Fruit fly (Drosophila melanogaster) whole organism, embryonic: ENCODE results near the gene ATPsynC.

Experiments
- BEAF-32 ChIP-seq: fragments of 200-800 bp; sonication (Bioruptor generic); optimal IDR thresholded peaks from 3 replicates; lab custom pipeline; 2017; ENCODE audit warnings: missing biosample characterization, missing genetic modification characterization, mild to moderate bottlenecking, moderate library complexity, missing genetic modification reagents
- Bdp1 ChIP-seq: fragments of 200-800 bp; sonication (Bioruptor generic); optimal IDR thresholded peaks from 3 replicates; lab custom pipeline; 2016; ENCODE audit warnings: missing biosample characterization, missing genetic modification characterization
- Bteb2 ChIP-seq: fragments of 200-800 bp; sonication (Bioruptor generic); optimal IDR thresholded peaks from 2 replicates; lab custom pipeline; 2016; ENCODE audit warnings: missing biosample characterization, missing genetic modification characterization
- CG10209 ChIP-seq: fragments of 200-800 bp; sonication (Bioruptor generic); optimal IDR thresholded peaks from 3 replicates; lab custom pipeline; 2017; ENCODE audit warnings: missing biosample characterization, mild to moderate bottlenecking, missing genetic modification characterization, missing genetic modification reagents
- CG10274 ChIP-seq: fragments of 200-800 bp; sonication (Bioruptor generic); optimal IDR thresholded peaks from 3 replicates; lab custom pipeline; 2017; ENCODE audit warnings: missing biosample characterization, mild to moderate bottlenecking, missing genetic modification characterization
- CG10959 ChIP-seq: fragments of 200-800 bp; sonication (Bioruptor generic); IDR thresholded peaks from 2 replicates; pipeline ENCODE4 v1.3.6; 2022; ENCODE audit warnings: missing biosample characterization, missing genetic modification characterization
- CG11695 ChIP-seq: fragments of 200-800 bp; sonication (Bioruptor generic); IDR thresholded peaks from 3 replicates; pipeline ENCODE4 v1.3.6; 2022; ENCODE audit warnings: missing biosample characterization, missing genetic modification characterization
- CG12659 ChIP-seq: fragments of 200-800 bp; sonication (Bioruptor generic); optimal IDR thresholded peaks from 3 replicates; lab custom pipeline; 2017; ENCODE audit warnings: mild to moderate bottlenecking, missing biosample characterization, missing genetic modification reagents, missing genetic modification characterization
- CG13296 ChIP-seq: fragments of 200-800 bp; sonication (Bioruptor generic); optimal IDR thresholded peaks from 3 replicates; lab custom pipeline; 2018; ENCODE audit warnings: missing biosample characterization, mild to moderate bottlenecking, missing genetic modification characterization
- CG17829 ChIP-seq: fragments of 200-800 bp; optimal IDR thresholded peaks from 2 replicates; lab custom pipeline; 2019; ENCODE audit warnings: missing biosample characterization, mild to moderate bottlenecking, missing genetic modification characterization, moderate library complexity
- CG18599 ChIP-seq: fragments of 200-800 bp; sonication (Bioruptor generic); optimal IDR thresholded peaks from 3 replicates; lab custom pipeline; 2017; ENCODE audit warnings: missing biosample characterization, missing genetic modification characterization, mild to moderate bottlenecking, moderate library complexity, missing genetic modification reagents
- CG18619 ChIP-seq: fragments of 200-800 bp; sonication (Bioruptor generic); optimal IDR thresholded peaks from 3 replicates; lab custom pipeline; 2017; ENCODE audit warnings: missing biosample characterization, mild to moderate bottlenecking, missing genetic modification characterization
- CG2875 ChIP-seq: fragments of 200-800 bp; sonication (Bioruptor generic); optimal IDR thresholded peaks from 2 replicates; lab custom pipeline; 2017; ENCODE audit warnings: missing biosample characterization, mild to moderate bottlenecking, missing genetic modification characterization, missing genetic modification reagents
- CG30403 ChIP-seq: fragments of 200-800 bp; sonication (Bioruptor generic); optimal IDR thresholded peaks from 3 replicates; lab custom pipeline; 2016; ENCODE audit warnings: missing biosample characterization, missing genetic modification characterization
- CG30431 ChIP-seq: fragments of 200-800 bp; sonication (Bioruptor generic); optimal IDR thresholded peaks from 2 replicates; lab custom pipeline; 2017; ENCODE audit warnings: missing biosample characterization, missing genetic modification characterization
- CG43689 ChIP-seq: fragments of 200-800 bp; sonication (Bioruptor generic); IDR thresholded peaks from 2 replicates; pipeline ENCODE4 v1.3.6; 2022; ENCODE audit warnings: missing biosample characterization, missing genetic modification characterization
- CG7963 ChIP-seq: fragments of 200-800 bp; sonication (Bioruptor generic); IDR thresholded peaks from 3 replicates; pipeline ENCODE4 v1.3.6; 2022; ENCODE audit warnings: missing biosample characterization, missing genetic modification characterization; ENCODE audit not compliant: partially characterized antibody
- CG9727 ChIP-seq: fragments of 200-800 bp; sonication (Bioruptor generic); optimal IDR thresholded peaks from 3 replicates; lab custom pipeline; 2017; ENCODE audit warnings: missing biosample characterization, mild to moderate bottlenecking, missing genetic modification characterization
- Chrac-16 ChIP-seq: fragments of 200-800 bp; sonication (Bioruptor generic); optimal IDR thresholded peaks from 3 replicates; lab custom pipeline; 2016; ENCODE audit warnings: missing biosample characterization, missing genetic modification characterization
- Deaf1 ChIP-seq: fragments of 200-800 bp; optimal IDR thresholded peaks from 3 replicates; lab custom pipeline; 2019; ENCODE audit warnings: missing biosample characterization, mild to moderate bottlenecking, missing genetic modification characterization, moderate library complexity
- Dek ChIP-seq: fragments of 200-800 bp; sonication (Bioruptor generic); optimal IDR thresholded peaks from 3 replicates; lab custom pipeline; 2019; ENCODE audit warnings: missing biosample characterization, mild to moderate bottlenecking, missing genetic modification characterization, moderate library complexity
- HLHmδ ChIP-seq: fragments of 200-800 bp; sonication (Bioruptor generic); optimal IDR thresholded peaks from 2 replicates; lab custom pipeline; 2018; ENCODE audit warnings: missing biosample characterization, mild to moderate bottlenecking, missing genetic modification characterization, moderate library complexity
- Lhr ChIP-seq: fragments of 200-800 bp; sonication (Bioruptor generic); optimal IDR thresholded peaks from 3 replicates; lab custom pipeline; 2017; ENCODE audit warnings: mild to moderate bottlenecking, missing biosample characterization, missing genetic modification reagents, missing genetic modification characterization
- MBD-R2 ChIP-seq: fragments of 200-800 bp; sonication (Bioruptor generic); IDR thresholded peaks from 2 replicates; pipeline ENCODE4 v1.3.6; 2022; ENCODE audit warnings: missing biosample characterization, missing genetic modification characterization
- Med ChIP-seq: fragments of 200-800 bp; sonication (Bioruptor generic); peaks from one replicate; lab custom pipeline; 2016; ENCODE audit warnings: missing biosample characterization, missing genetic modification characterization, mild to moderate bottlenecking, inconsistent platforms, moderate library complexity
- Mes4 ChIP-seq: fragments of 200-800 bp; sonication (Bioruptor generic); optimal IDR thresholded peaks from 2 replicates; lab custom pipeline; 2016; ENCODE audit warnings: missing biosample characterization, missing genetic modification characterization
- NC2β ChIP-seq: fragments of 200-800 bp; sonication (Bioruptor generic); optimal IDR thresholded peaks from 2 replicates; lab custom pipeline; 2016; ENCODE audit warnings: missing biosample characterization, missing genetic modification characterization
- Ptx1 ChIP-seq: fragments of 200-800 bp; sonication (Bioruptor generic); IDR thresholded peaks from 2 replicates; pipeline ENCODE4 v1.3.6; 2022; ENCODE audit warnings: missing biosample characterization, missing genetic modification characterization
- Scr ChIP-seq: fragments of 200-800 bp; sonication (Bioruptor generic); IDR thresholded peaks from 2 replicates; pipeline ENCODE4 v1.3.6; 2022; ENCODE audit warnings: missing biosample characterization, missing genetic modification characterization; ENCODE audit not compliant: partially characterized antibody
- amos ChIP-seq: fragments of 200-800 bp; sonication (Bioruptor generic); IDR thresholded peaks from 2 replicates; pipeline ENCODE4 v1.3.6; 2022; ENCODE audit warnings: missing biosample characterization, missing genetic modification characterization; ENCODE audit not compliant: partially characterized antibody
- aop ChIP-seq: fragments of 200-800 bp; sonication (Bioruptor generic); IDR thresholded peaks from 2 replicates; pipeline ENCODE4 v1.3.6; 2022; ENCODE audit warnings: missing biosample characterization, missing genetic modification characterization
- ap ChIP-seq: fragments of 200-800 bp; sonication (Bioruptor generic); IDR thresholded peaks from 2 replicates; pipeline ENCODE4 v1.3.6; 2022; ENCODE audit warnings: missing biosample characterization, missing genetic modification characterization
- ash1 ChIP-seq: fragments of 200-800 bp; sonication (Bioruptor generic); optimal IDR thresholded peaks from 2 replicates; lab custom pipeline; 2018; ENCODE audit warnings: missing biosample characterization, mild to moderate bottlenecking, missing genetic modification characterization
- bcd ChIP-seq: fragments of 200-800 bp; sonication (Bioruptor generic); optimal IDR thresholded peaks from 2 replicates; lab custom pipeline; 2017; ENCODE audit warnings: missing biosample characterization, mild to moderate bottlenecking, missing genetic modification characterization
- croc ChIP-seq: fragments of 200-800 bp; sonication (Bioruptor generic); conservative IDR thresholded peaks from 3 replicates; pipeline ENCODE4 v1.3.6; 2022; ENCODE audit warnings: missing biosample characterization, missing genetic modification characterization
- dpn ChIP-seq, 2 experiments: fragments of 200-800 bp; sonication (Bioruptor generic); optimal IDR thresholded peaks; 3 replicates each; lab custom pipeline; 2016; ENCODE audit warnings: missing biosample characterization in 2 of 2, missing genetic modification characterization in 2 of 2
- emc ChIP-seq: fragments of 200-800 bp; sonication (Bioruptor generic); optimal IDR thresholded peaks from 2 replicates; lab custom pipeline; 2016; ENCODE audit warnings: missing biosample characterization, missing genetic modification characterization
- fd64A ChIP-seq: fragments of 200-800 bp; sonication (Bioruptor generic); optimal IDR thresholded peaks from 3 replicates; lab custom pipeline; 2018; ENCODE audit warnings: missing biosample characterization, mild to moderate bottlenecking, missing genetic modification characterization
- fu2 ChIP-seq: fragments of 200-800 bp; sonication (Bioruptor generic); optimal IDR thresholded peaks from 2 replicates; lab custom pipeline; 2016; ENCODE audit warnings: missing biosample characterization, missing genetic modification characterization
- gcm ChIP-seq: fragments of 200-800 bp; sonication (Bioruptor generic); optimal IDR thresholded peaks from 2 replicates; lab custom pipeline; 2019; ENCODE audit warnings: missing biosample characterization, mild to moderate bottlenecking, missing genetic modification characterization, moderate library complexity
- mam ChIP-seq: fragments of 200-800 bp; sonication (Bioruptor generic); optimal IDR thresholded peaks from 3 replicates; lab custom pipeline; 2016; ENCODE audit warnings: missing biosample characterization, missing genetic modification characterization
- phol ChIP-seq: fragments of 200-800 bp; sonication (Bioruptor generic); optimal IDR thresholded peaks from 3 replicates; lab custom pipeline; 2018; ENCODE audit warnings: missing biosample characterization, mild to moderate bottlenecking, missing genetic modification characterization, moderate library complexity
- pzg ChIP-seq: fragments of 200-800 bp; sonication (Bioruptor generic); optimal IDR thresholded peaks from 3 replicates; lab custom pipeline; 2018; ENCODE audit warnings: missing biosample characterization, mild to moderate bottlenecking, missing genetic modification characterization, moderate library complexity
- ssp ChIP-seq: fragments of 200-800 bp; sonication (Bioruptor generic); IDR thresholded peaks from 2 replicates; pipeline ENCODE4 v1.3.6; 2022; ENCODE audit warnings: missing biosample characterization, missing genetic modification characterization
- usp ChIP-seq: fragments of >200 bp; optimal IDR thresholded peaks from 2 replicates; lab custom pipeline; 2017; ENCODE audit warnings: missing biosample characterization, missing genetic modification characterization
- vfl ChIP-seq: fragments of 200-800 bp; sonication (Bioruptor generic); optimal IDR thresholded peaks from 2 replicates; lab custom pipeline; 2016; ENCODE audit warnings: missing biosample characterization, missing genetic modification characterization

The ATPsynC gene

dm6 chr3R:31221337-31222047, 2.1 kb upstream of the ATPsynC start (continued):
- TF ChIP-seq Bdp1 (GFP tag; lab: Kevin White, UChicago), result no peak
- TF ChIP-seq CG43689 (GFP tag; lab: Robert Waterston, UW), result no peak
- peak; percentile 1 for TF ChIP-seq gcm (GFP tag; lab: Kevin White, UChicago)
- TF ChIP-seq Bteb2 (GFP tag; lab: Kevin White, UChicago), result no peak
- TF ChIP-seq fd64A (GFP tag; lab: Kevin White, UChicago), result peak; percentile 41

dm6 chr3R:31220456-31221336, 1.3 kb upstream of the ATPsynC start, which contains the start of gene CG12054:
TSS of gene CG12054 (plus strand) at chr3R:31220702.
- TF ChIP-seq dpn (GFP tag; optimal IDR thresholded peaks at IDR 0.05; lab: Kevin White, UChicago) (peak in 1 of 2 experiments; percentile 0), Scr (no peak), Deaf1 (tag; lab: Kevin White, UChicago) (peak; percentile 0), CG11695 (GFP tag; lab: Robert Waterston, UW) (no peak), bcd (GFP tag; lab: Kevin White, UChicago) (peak; percentile 23), croc (no peak), HLHmδ (no peak), vfl (GFP tag; lab: Kevin White, UChicago) (no peak), ash1 (no peak), CG13296 (no peak), amos (GFP tag; lab: Robert Waterston, UW) (no peak), CG10959 (GFP tag; lab: Robert Waterston, UW) (no peak), CG9727 (GFP tag; lab: Kevin White, UChicago) (peak; percentile 38), usp (GFP tag; lab: Kevin White, UChicago) (no peak), BEAF-32 (GFP tag; lab: Kevin White, UChicago) (peak; percentile 50), Med (GFP tag; lab: Kevin White, UChicago) (peak; percentile 79), phol (tag; lab: Kevin White, UChicago) (peak; percentile 2), CG12659 (GFP tag; lab: Kevin White, UChicago) (peak; percentile 32), Ptx1 (GFP tag; lab: Robert Waterston, UW) (no peak), emc (GFP tag; lab: Kevin White, UChicago) (no peak), Dek (peak; percentile 12), CG2875 (no peak), CG30403 (GFP tag; lab: Kevin White, UChicago) (no peak), CG18619 (GFP tag; lab: Kevin White, UChicago) (no peak), ssp (GFP tag; lab: Robert Waterston, UW) (no peak), Mes4 (no peak), Chrac-16 (no peak), Lhr (GFP tag; lab: Kevin White, UChicago) (peak; percentile 71), CG17829 (tag; lab: Kevin White, UChicago) (no peak), CG18599 (GFP tag; lab: Kevin White, UChicago) (peak; percentile 2), ap (no peak), aop (GFP tag; lab: Robert Waterston, UW) (no peak), pzg (GFP tag; lab: Kevin White, UChicago) (peak; percentile 91), NC2β (GFP tag; lab: Kevin White, UChicago) (no peak), MBD-R2 (GFP tag; lab: Robert Waterston, UW) (no peak), CG7963 (GFP tag; lab: Robert Waterston, UW) (no peak), mam (no peak), fu2 (GFP tag; lab: Kevin White, UChicago) (peak; percentile 45), CG30431 (no peak), CG10209 (GFP tag; lab: Kevin White, UChicago) (no peak), CG10274 (GFP tag; lab: Kevin White, UChicago) (no peak)
